Fruit fly (Drosophila melanogaster): Measurements from ENCODE around the gene CG9932.

Gene CG9932

DNA sequence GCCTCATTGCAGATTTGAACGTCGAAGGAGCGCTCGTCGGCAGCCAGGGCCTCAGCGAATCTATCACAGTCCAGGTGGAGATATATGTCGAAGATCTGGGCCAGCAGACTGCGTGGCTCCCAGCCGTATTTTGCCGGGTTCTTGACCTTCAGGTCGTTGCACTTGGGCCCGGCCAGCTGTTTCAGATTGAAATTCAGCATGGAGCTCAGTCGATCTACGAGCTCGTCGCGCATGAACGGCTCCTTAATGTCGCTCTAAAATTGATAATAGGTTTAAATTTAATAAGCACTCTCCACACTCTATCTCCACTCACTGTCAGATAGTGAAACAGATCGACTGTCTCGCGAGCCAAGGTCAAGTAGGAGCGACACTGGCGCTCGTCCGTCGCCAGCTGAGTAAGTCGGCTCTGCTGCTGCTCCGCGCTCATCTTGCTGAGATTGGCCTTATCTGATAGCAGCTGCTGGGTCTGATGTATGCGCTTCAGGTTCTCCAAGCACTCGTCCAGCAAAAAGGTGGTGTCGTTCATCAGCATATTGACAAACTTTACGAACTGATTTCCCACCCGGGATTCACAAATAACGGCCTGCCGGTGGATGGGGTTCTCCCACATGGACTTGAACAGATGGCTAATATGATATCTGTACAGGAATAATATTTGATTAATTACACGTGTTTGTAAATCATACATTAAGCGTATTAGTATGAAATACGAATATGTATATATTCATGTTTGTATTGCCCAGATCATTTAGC, 45.7 kb downstream of the CG9932 start:
- TF ChIP-seq Rel (GFP tag; optimal IDR thresholded peaks at IDR 0.05) = no peak
- peak; percentile 96 for TF ChIP-seq Rel (tag; optimal IDR thresholded peaks at IDR 0.05)
- TF ChIP-seq tai (GFP tag; optimal IDR thresholded peaks at IDR 0.05) = no peak
- peak; percentile 13 for TF ChIP-seq Dif (GFP tag; optimal IDR thresholded peaks at IDR 0.05; ENCODE audit: partially characterized antibody)

DNA sequence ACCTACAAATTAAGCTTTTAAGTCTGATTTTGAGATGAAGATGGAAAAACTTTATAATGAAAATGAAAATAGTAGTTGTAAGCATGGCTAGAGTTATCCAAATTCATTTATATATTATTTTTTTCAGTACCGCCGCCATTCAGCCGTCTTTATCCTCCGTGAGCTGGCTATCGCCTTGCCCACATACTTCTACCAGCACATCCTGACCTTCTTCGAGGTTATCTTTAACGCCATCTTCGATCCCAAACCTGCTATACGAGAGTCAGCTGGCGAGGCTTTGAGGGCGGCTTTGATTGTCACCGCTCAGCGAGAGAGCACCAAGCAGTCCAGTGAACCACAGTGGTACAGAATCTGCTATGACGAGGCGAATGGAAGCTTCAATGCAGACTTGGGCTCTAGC, 54.6 kb downstream of the CG9932 start:
- TF ChIP-seq GATAd (GFP tag; optimal IDR thresholded peaks at IDR 0.05) = no peak
- no peak for TF ChIP-seq psq (GFP tag; optimal IDR thresholded peaks at IDR 0.05)
- TF ChIP-seq pan (optimal IDR thresholded peaks at IDR 0.05) = no peak
- no peak for TF ChIP-seq Hnf4 (GFP tag; optimal IDR thresholded peaks at IDR 0.05)
- TF ChIP-seq CG32264 (GFP tag; optimal IDR thresholded peaks at IDR 0.05) = no peak
- no peak for TF ChIP-seq Mio (GFP tag; optimal IDR thresholded peaks at IDR 0.05)
- TF ChIP-seq fru (GFP tag; optimal IDR thresholded peaks at IDR 0.05) = no peak

DNA sequence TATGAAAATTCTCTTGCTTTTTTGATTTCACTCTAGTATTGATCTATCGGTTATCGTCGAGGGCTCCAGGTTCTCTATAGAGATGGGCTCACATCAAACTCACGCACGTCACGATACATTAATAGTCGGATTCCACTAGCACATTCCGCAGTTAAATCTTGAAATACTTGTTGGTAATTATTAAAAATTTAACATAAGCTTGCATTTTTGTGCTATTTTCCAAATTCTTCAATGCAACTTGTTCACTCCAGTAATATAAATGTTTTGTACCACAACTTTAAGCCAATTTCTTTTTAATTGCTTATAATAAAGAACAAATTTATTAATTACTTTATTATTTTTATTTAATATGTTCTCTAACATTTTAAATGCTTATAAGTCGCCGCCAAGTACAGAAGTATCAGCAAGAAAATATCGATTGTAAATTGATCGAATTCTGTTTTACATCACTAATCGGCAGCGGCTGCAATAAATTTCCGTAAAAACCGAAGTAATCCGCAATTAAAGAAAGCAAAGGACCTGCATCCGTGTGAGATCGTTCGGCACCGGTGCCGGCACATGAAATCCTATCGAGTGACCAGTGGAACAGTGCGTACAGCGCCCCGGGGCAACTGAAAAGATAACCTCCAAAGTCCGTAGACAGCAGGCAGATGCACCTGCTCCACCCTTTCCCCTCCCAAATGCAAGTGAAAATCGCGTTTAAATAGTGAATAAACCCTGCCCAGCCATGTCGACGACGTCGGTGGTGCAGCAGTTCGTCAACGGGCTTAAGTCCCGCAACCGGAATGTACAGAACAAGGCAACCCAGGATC, 55.7 kb downstream of the CG9932 start, which contains the start of the genes Vha68-1 and mTor:
Gene Vha68-1 (minus strand): TSS at position 49 of the 812 bp plus-strand sequence.
Gene mTor (plus strand): TSS at position 422 of the 812 bp plus-strand sequence.
- no peak for TF ChIP-seq Sp1 (GFP tag; optimal IDR thresholded peaks at IDR 0.05)
- TF ChIP-seq CG32264 (GFP tag; optimal IDR thresholded peaks at IDR 0.05) = peak; percentile 18
- peak; percentile 75 for TF ChIP-seq ey (GFP tag; optimal IDR thresholded peaks at IDR 0.05)
- TF ChIP-seq Hr83 (GFP tag; optimal IDR thresholded peaks at IDR 0.05; ENCODE audit: poor library complexity, severe bottlenecking) = peak; percentile 44
- no peak for TF ChIP-seq dsf (GFP tag; optimal IDR thresholded peaks at IDR 0.05; ENCODE audit: borderline replicate concordance)
- peak; percentile 63 for TF ChIP-seq psq (GFP tag; optimal IDR thresholded peaks at IDR 0.05)
- peak; percentile 63 for TF ChIP-seq fru (GFP tag; optimal IDR thresholded peaks at IDR 0.05)
- TF ChIP-seq jim (GFP tag; optimal IDR thresholded peaks at IDR 0.05) = no peak
- TF ChIP-seq CG9705 (GFP tag; optimal IDR thresholded peaks at IDR 0.05) = peak; percentile 46
- TF ChIP-seq OdsH (GFP tag; optimal IDR thresholded peaks at IDR 0.05) = peak; percentile 52
- no peak for TF ChIP-seq brk (GFP tag; optimal IDR thresholded peaks at IDR 0.05)
- TF ChIP-seq dl (GFP tag; optimal IDR thresholded peaks at IDR 0.05; ENCODE audit: insufficient read depth in 1 of 2, partially characterized antibody in 2 of 2) = no peak
- peak; percentile 82 for TF ChIP-seq HLH106 (tag; optimal IDR thresholded peaks at IDR 0.05)
- TF ChIP-seq h (GFP tag; optimal IDR thresholded peaks at IDR 0.05) = peak; percentile 69
- TF ChIP-seq dmrt93B (GFP tag; optimal IDR thresholded peaks at IDR 0.05) = no peak
- TF ChIP-seq Hr78 (GFP tag; optimal IDR thresholded peaks at IDR 0.05) = peak; percentile 11
- no peak for TF ChIP-seq Rel (GFP tag; optimal IDR thresholded peaks at IDR 0.05)
- peak; percentile 11 for TF ChIP-seq Rel (tag; optimal IDR thresholded peaks at IDR 0.05)
- peak; percentile 68 for TF ChIP-seq sv (GFP tag; optimal IDR thresholded peaks at IDR 0.05)
- TF ChIP-seq foxo (GFP tag; optimal IDR thresholded peaks at IDR 0.05) = peak in 1 of 2 experiments; percentile 81
- TF ChIP-seq N (GFP tag; optimal IDR thresholded peaks at IDR 0.05) = peak; percentile 85
- no peak for TF ChIP-seq lola (GFP tag; optimal IDR thresholded peaks at IDR 0.05)
- no peak for TF ChIP-seq br (GFP tag; optimal IDR thresholded peaks at IDR 0.05)
- TF ChIP-seq Dif (GFP tag; optimal IDR thresholded peaks at IDR 0.05; ENCODE audit: partially characterized antibody) = no peak
- TF ChIP-seq rgr (GFP tag; optimal IDR thresholded peaks at IDR 0.05) = peak; percentile 77

DNA sequence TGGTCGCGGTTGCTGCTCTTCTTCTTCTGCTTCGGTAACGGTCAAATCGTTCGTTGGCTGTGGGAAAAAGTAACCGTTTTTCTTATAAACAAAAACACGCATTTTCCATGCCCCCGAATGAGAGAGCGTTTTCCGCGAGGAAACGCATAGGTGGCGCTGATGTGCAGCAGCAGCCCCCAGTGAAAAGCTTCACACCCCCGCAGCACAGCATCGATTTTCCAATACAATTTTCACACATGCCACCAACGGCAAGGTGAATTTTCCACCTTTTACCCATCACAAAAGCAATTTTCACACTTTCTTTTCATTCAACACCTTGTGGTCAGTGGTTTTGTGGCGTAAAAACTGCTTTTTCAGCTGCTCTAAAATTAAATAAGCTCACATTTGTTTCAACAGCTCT, 56.3 kb downstream of the CG9932 start:
- TF ChIP-seq dmrt93B (GFP tag; optimal IDR thresholded peaks at IDR 0.05) = no peak
- no peak for TF ChIP-seq pan (optimal IDR thresholded peaks at IDR 0.05)
- no peak for TF ChIP-seq Abd-B (GFP tag; optimal IDR thresholded peaks at IDR 0.05)
- TF ChIP-seq dl (GFP tag; optimal IDR thresholded peaks at IDR 0.05; ENCODE audit: insufficient read depth in 1 of 2, partially characterized antibody in 2 of 2) = no peak
- no peak for TF ChIP-seq ey (GFP tag; optimal IDR thresholded peaks at IDR 0.05)
- no peak for TF ChIP-seq lola (GFP tag; optimal IDR thresholded peaks at IDR 0.05)
- TF ChIP-seq CrebA (GFP tag; optimal IDR thresholded peaks at IDR 0.05; ENCODE audit: borderline replicate concordance) = no peak
- no peak for TF ChIP-seq jim (GFP tag; optimal IDR thresholded peaks at IDR 0.05)
- no peak for TF ChIP-seq woc (GFP tag; optimal IDR thresholded peaks at IDR 0.05)
- no peak for TF ChIP-seq tai (GFP tag; optimal IDR thresholded peaks at IDR 0.05)
- no peak for TF ChIP-seq OdsH (GFP tag; optimal IDR thresholded peaks at IDR 0.05)
- no peak for TF ChIP-seq Mio (GFP tag; optimal IDR thresholded peaks at IDR 0.05)
- no peak for TF ChIP-seq Rel (GFP tag; optimal IDR thresholded peaks at IDR 0.05)
- TF ChIP-seq Rel (tag; optimal IDR thresholded peaks at IDR 0.05) = no peak
